Worm (Caenorhabditis elegans) whole organism, L2 larva: Measurements from ENCODE around the gene pqn-53.

ENCODE experiments used
- C34F6.9 ChIP-seq: fragments of 150-350 bp; optimal IDR thresholded peaks from 2 replicates; lab custom pipeline; 2014; ENCODE audit warnings: missing biosample characterization, missing genetic modification characterization
- F13H6.1 ChIP-seq: sonication (generic microtip); optimal IDR thresholded peaks from 2 replicates; lab custom pipeline; 2016; ENCODE audit warnings: missing genetic modification characterization, missing compliant biosample characterization
- R02D3.7 ChIP-seq: fragments of 150-350 bp; optimal IDR thresholded peaks from 2 replicates; lab custom pipeline; 2014; ENCODE audit warnings: missing biosample characterization, missing genetic modification characterization
- Y55F3AM.14 ChIP-seq: fragments of 200-800 bp; sonication (Bioruptor generic); optimal IDR thresholded peaks from 2 replicates; lab custom pipeline; 2018; ENCODE audit warnings: mild to moderate bottlenecking, missing genetic modification characterization, missing compliant biosample characterization
- ZK546.5 ChIP-seq: sonication (generic microtip); optimal IDR thresholded peaks from 2 replicates; lab custom pipeline; 2017; ENCODE audit warnings: missing biosample characterization, missing genetic modification characterization
- alr-1 ChIP-seq: fragments of 150-350 bp; optimal IDR thresholded peaks from 2 replicates; lab custom pipeline; 2014; ENCODE audit warnings: missing biosample characterization, missing genetic modification characterization
- aly-2 ChIP-seq: fragments of 150-350 bp; optimal IDR thresholded peaks from 2 replicates; lab custom pipeline; 2014; ENCODE audit warnings: missing biosample characterization, missing genetic modification characterization
- ama-1 ChIP-seq: fragments of 150-350 bp; optimal IDR thresholded peaks from 2 replicates; lab custom pipeline; 2018; ENCODE audit warnings: inconsistent platforms
- blmp-1 ChIP-seq: sonication (generic microtip); optimal IDR thresholded peaks from 2 replicates; lab custom pipeline; 2017; ENCODE audit warnings: missing genetic modification characterization, mild to moderate bottlenecking, missing compliant biosample characterization, antibody characterized with exemption, moderate library complexity; ENCODE audit not compliant: insufficient read depth
- ceh-16 ChIP-seq: fragments of 150-350 bp; optimal IDR thresholded peaks from 2 replicates; lab custom pipeline; 2014; ENCODE audit warnings: missing biosample characterization, missing genetic modification characterization
- ceh-82 ChIP-seq: fragments of 150-350 bp; optimal IDR thresholded peaks from 2 replicates; lab custom pipeline; 2014; ENCODE audit warnings: missing biosample characterization, missing genetic modification characterization
- crh-2 ChIP-seq: sonication (generic microtip); optimal IDR thresholded peaks from 2 replicates; lab custom pipeline; 2017; ENCODE audit warnings: missing biosample characterization, missing genetic modification characterization
- dmd-4 ChIP-seq: sonication (generic microtip); optimal IDR thresholded peaks from 2 replicates; lab custom pipeline; 2017; ENCODE audit warnings: missing biosample characterization, missing genetic modification characterization
- egl-27 ChIP-seq: sonication (generic microtip); optimal IDR thresholded peaks from 3 replicates; lab custom pipeline; 2017; ENCODE audit warnings: missing biosample characterization, missing genetic modification reagents, missing genetic modification characterization
- elt-1 ChIP-seq: fragments of 150-350 bp; optimal IDR thresholded peaks from 2 replicates; lab custom pipeline; 2014; ENCODE audit warnings: missing biosample characterization, missing genetic modification characterization
- elt-3 ChIP-seq: sonication (generic microtip); optimal IDR thresholded peaks from 2 replicates; lab custom pipeline; 2017; ENCODE audit warnings: missing biosample characterization, missing genetic modification characterization
- fos-1 ChIP-seq: fragments of 150-350 bp; optimal IDR thresholded peaks from 2 replicates; lab custom pipeline; 2014; ENCODE audit warnings: missing biosample characterization, missing genetic modification characterization
- gmeb-1 ChIP-seq: fragments of 150-350 bp; optimal IDR thresholded peaks from 2 replicates; lab custom pipeline; 2014; ENCODE audit warnings: missing biosample characterization, missing genetic modification characterization
- lin-11 ChIP-seq: fragments of 150-350 bp; sonication (generic microtip); optimal IDR thresholded peaks from 2 replicates; lab custom pipeline; 2014; ENCODE audit warnings: missing biosample characterization, missing genetic modification characterization, inconsistent platforms, mixed read lengths
- lin-13 ChIP-seq: fragments of 150-350 bp; optimal IDR thresholded peaks from 2 replicates; lab custom pipeline; 2014; ENCODE audit warnings: missing biosample characterization, missing genetic modification reagents, missing genetic modification characterization
- lin-39 ChIP-seq: fragments of 150-350 bp; optimal IDR thresholded peaks from 2 replicates; lab custom pipeline; 2014; ENCODE audit warnings: missing biosample characterization, missing genetic modification reagents, missing genetic modification characterization
- lsy-2 ChIP-seq, 2 experiments: fragments of 150-350 bp in 1 of 2; sonication (generic microtip) in 1 of 2; optimal IDR thresholded peaks; 2 replicates each; lab custom pipeline; 2014 to 2017; ENCODE audit warnings: missing biosample characterization in 2 of 2, missing genetic modification characterization in 2 of 2
- mab-5 ChIP-seq: fragments of 150-350 bp; optimal IDR thresholded peaks from 2 replicates; lab custom pipeline; 2014; ENCODE audit warnings: missing biosample characterization, missing genetic modification characterization
- mbf-1 ChIP-seq: sonication (generic microtip); optimal IDR thresholded peaks from 2 replicates; lab custom pipeline; 2017; ENCODE audit warnings: missing biosample characterization, missing genetic modification characterization
- mdl-1 ChIP-seq, 2 experiments: fragments of 150-350 bp in 1 of 2; sonication (generic microtip) in 1 of 2; optimal IDR thresholded peaks; 2 replicates each; lab custom pipeline; 2017; ENCODE audit warnings: missing biosample characterization in 2 of 2, missing genetic modification characterization in 2 of 2
- nhr-10 ChIP-seq: sonication (generic microtip); optimal IDR thresholded peaks from 2 replicates; lab custom pipeline; 2017; ENCODE audit warnings: missing biosample characterization, missing genetic modification characterization
- nhr-11 ChIP-seq: fragments of 150-350 bp; optimal IDR thresholded peaks from 2 replicates; lab custom pipeline; 2014; ENCODE audit warnings: missing biosample characterization, missing genetic modification characterization
- nhr-12 ChIP-seq: fragments of 150-350 bp; optimal IDR thresholded peaks from 2 replicates; lab custom pipeline; 2014; ENCODE audit warnings: missing biosample characterization, missing genetic modification characterization
- nhr-129 ChIP-seq: fragments of 150-350 bp; optimal IDR thresholded peaks from 2 replicates; lab custom pipeline; 2014; ENCODE audit warnings: missing biosample characterization, missing genetic modification characterization
- nhr-21 ChIP-seq: fragments of 150-350 bp; optimal IDR thresholded peaks from 2 replicates; lab custom pipeline; 2014; ENCODE audit warnings: missing biosample characterization, missing genetic modification characterization
- nhr-23 ChIP-seq: fragments of 150-350 bp; optimal IDR thresholded peaks from 2 replicates; lab custom pipeline; 2014; ENCODE audit warnings: missing biosample characterization, missing genetic modification reagents, missing genetic modification characterization
- nhr-237 ChIP-seq: fragments of 150-350 bp; optimal IDR thresholded peaks from 2 replicates; lab custom pipeline; 2014; ENCODE audit warnings: missing biosample characterization, missing genetic modification characterization
- nhr-25 ChIP-seq: fragments of 150-350 bp; sonication (generic microtip); optimal IDR thresholded peaks from 3 replicates; lab custom pipeline; 2014; ENCODE audit warnings: missing biosample characterization, missing genetic modification characterization
- nhr-6 ChIP-seq: fragments of 150-350 bp; optimal IDR thresholded peaks from 2 replicates; lab custom pipeline; 2014; ENCODE audit warnings: missing biosample characterization, missing genetic modification characterization
- nhr-77 ChIP-seq: fragments of 150-350 bp; optimal IDR thresholded peaks from 2 replicates; lab custom pipeline; 2014; ENCODE audit warnings: missing biosample characterization, missing genetic modification characterization
- peb-1 ChIP-seq: fragments of 150-350 bp; optimal IDR thresholded peaks from 2 replicates; lab custom pipeline; 2014; ENCODE audit warnings: missing biosample characterization, missing genetic modification characterization
- sem-4 ChIP-seq: fragments of 150-350 bp; optimal IDR thresholded peaks from 2 replicates; lab custom pipeline; 2014; ENCODE audit warnings: missing biosample characterization, missing genetic modification reagents, missing genetic modification characterization
- skn-1 ChIP-seq: sonication (generic microtip); optimal IDR thresholded peaks from 2 replicates; lab custom pipeline; 2017; ENCODE audit warnings: missing biosample characterization, missing genetic modification characterization
- sma-3 ChIP-seq: sonication (generic microtip); optimal IDR thresholded peaks from 2 replicates; lab custom pipeline; 2016; ENCODE audit warnings: missing genetic modification reagents, missing genetic modification characterization, missing compliant biosample characterization
- sma-9 ChIP-seq, 2 experiments: fragments of 150-350 bp in 1 of 2; sonication (generic microtip) in 1 of 2; optimal IDR thresholded peaks; 2 replicates each; lab custom pipeline; 2014 to 2016; ENCODE audit warnings: missing genetic modification characterization in 2 of 2, mild to moderate bottlenecking in 1 of 2, missing biosample characterization in 1 of 2, missing compliant biosample characterization in 1 of 2, missing genetic modification reagents in 1 of 2, moderate library complexity in 1 of 2
- snpc-4 ChIP-seq: fragments of 150-350 bp; optimal IDR thresholded peaks from 2 replicates; lab custom pipeline; 2014; ENCODE audit warnings: missing biosample characterization, missing genetic modification characterization
- unc-39 ChIP-seq: fragments of 150-350 bp; optimal IDR thresholded peaks from 2 replicates; lab custom pipeline; 2014; ENCODE audit warnings: missing biosample characterization, missing genetic modification characterization
- unc-55 ChIP-seq: fragments of 150-350 bp; sonication (generic microtip); optimal IDR thresholded peaks from 3 replicates; lab custom pipeline; 2014; ENCODE audit warnings: missing biosample characterization, missing genetic modification reagents, missing genetic modification characterization
- unc-62 ChIP-seq: fragments of 150-350 bp; optimal IDR thresholded peaks from 2 replicates; lab custom pipeline; 2014; ENCODE audit warnings: missing biosample characterization, missing genetic modification reagents, missing genetic modification characterization
- zag-1 ChIP-seq: fragments of 150-350 bp; optimal IDR thresholded peaks from 2 replicates; lab custom pipeline; 2014; ENCODE audit warnings: missing biosample characterization, missing genetic modification characterization
- ztf-1 ChIP-seq: fragments of 200-800 bp; sonication (Bioruptor generic); conservative IDR thresholded peaks from 2 replicates; pipeline ENCODE4 v1.3.6; 2022; ENCODE audit warnings: missing genetic modification characterization, missing compliant biosample characterization
- ztf-11 ChIP-seq: sonication (generic microtip); optimal IDR thresholded peaks from 2 replicates; lab custom pipeline; 2017; ENCODE audit warnings: missing biosample characterization, missing genetic modification characterization
- ztf-4 ChIP-seq: fragments of 150-350 bp; optimal IDR thresholded peaks from 2 replicates; lab custom pipeline; 2014; ENCODE audit warnings: missing biosample characterization, missing genetic modification characterization

The pqn-53 gene

DNA sequence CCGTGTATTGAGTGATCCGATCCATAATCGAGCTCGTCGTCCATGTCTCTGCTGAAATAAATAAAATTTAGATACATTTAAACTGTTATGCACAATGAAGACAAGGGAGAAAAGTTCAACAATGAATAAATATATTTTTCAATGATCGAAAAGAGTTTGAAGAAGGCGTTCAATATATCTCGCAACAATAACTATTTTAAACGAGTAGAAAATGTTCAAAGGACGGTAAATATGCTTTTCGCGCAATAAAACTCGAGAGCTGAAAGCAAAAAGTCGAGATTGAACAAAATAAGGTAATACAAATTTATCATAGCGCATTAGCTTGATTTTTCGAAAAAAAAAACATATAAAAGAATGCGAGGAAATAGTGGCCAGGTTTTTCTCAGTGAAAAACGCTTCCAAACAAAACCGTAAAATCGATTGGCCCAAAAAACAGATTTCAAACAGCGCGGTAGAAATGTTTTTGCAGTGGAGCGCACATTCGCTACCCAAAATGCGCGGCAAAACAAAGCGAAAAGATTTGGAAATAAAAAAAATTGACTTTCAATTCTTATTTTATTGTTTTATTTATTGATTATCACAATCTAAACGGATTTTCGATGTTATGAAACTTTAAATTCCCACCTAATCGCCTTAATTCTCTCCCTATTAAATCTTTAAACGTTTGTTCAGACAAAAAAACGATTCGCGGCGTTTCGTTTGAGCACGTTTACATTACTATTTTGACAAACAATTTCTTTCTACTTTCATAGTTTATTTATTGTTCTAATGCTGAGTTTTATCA is 24.2 kb downstream of the pqn-53 start, which contains the start of the genes kup-1 and F10C2.4:
kup-1 (minus strand) TSS at position 51 of the 784 bp plus-strand sequence.
F10C2.4 (plus strand) TSS at position 734 of the 784 bp plus-strand sequence.
- TF ChIP-seq egl-27 (no peak), lin-13 (peak; percentile 45), nhr-21 (no peak), lin-11 (tag; lab: Kevin White, UChicago) (no peak), ceh-82 (no peak), ztf-11 (tag; lab: Kevin White, UChicago) (no peak), dmd-4 (no peak), gmeb-1 (tag; lab: Kevin White, UChicago) (peak; percentile 90), nhr-11 (tag; lab: Kevin White, UChicago) (no peak), elt-3 (tag; lab: Kevin White, UChicago) (no peak), ztf-4 (tag; lab: Kevin White, UChicago) (no peak), unc-39 (tag; lab: Kevin White, UChicago) (no peak), nhr-25 (tag; lab: Kevin White, UChicago) (no peak), lsy-2 (tag; optimal IDR thresholded peaks at IDR 0.05; lab: Kevin White, UChicago) (no peak), nhr-10 (no peak), ZK546.5 (tag; lab: Kevin White, UChicago) (no peak), ceh-16 (tag; lab: Kevin White, UChicago) (no peak), R02D3.7 (tag; lab: Kevin White, UChicago) (no peak), nhr-12 (tag; lab: Kevin White, UChicago) (no peak), skn-1 (tag; lab: Kevin White, UChicago) (no peak), sem-4 (tag; lab: Kevin White, UChicago) (no peak), nhr-129 (tag; lab: Kevin White, UChicago) (peak; percentile 48), ama-1 (lab: Kevin White, UChicago) (no peak), peb-1 (no peak), mab-5 (tag; lab: Kevin White, UChicago) (no peak), unc-55 (peak; percentile 79), snpc-4 (tag; lab: Kevin White, UChicago) (no peak), nhr-23 (tag; lab: Kevin White, UChicago) (no peak), C34F6.9 (tag; lab: Kevin White, UChicago) (peak; percentile 67), mdl-1 (tag; optimal IDR thresholded peaks at IDR 0.05; lab: Kevin White, UChicago) (no peak), unc-62 (GFP tag; lab: Kevin White, UChicago) (no peak), mbf-1 (no peak), blmp-1 (tag; lab: Kevin White, UChicago) (no peak), crh-2 (tag; lab: Kevin White, UChicago) (peak; percentile 41), sma-9 (GFP tag; optimal IDR thresholded peaks at IDR 0.05; lab: Kevin White, UChicago) (no peak), sma-9 (tag; optimal IDR thresholded peaks at IDR 0.05; lab: Kevin White, UChicago) (no peak), nhr-77 (tag; lab: Kevin White, UChicago) (no peak), F13H6.1 (tag; lab: Kevin White, UChicago) (no peak), alr-1 (tag; lab: Kevin White, UChicago) (no peak), elt-1 (tag; lab: Kevin White, UChicago) (no peak), Y55F3AM.14 (no peak), lin-39 (tag; lab: Kevin White, UChicago) (no peak), nhr-6 (no peak), fos-1 (tag; lab: Kevin White, UChicago) (no peak), aly-2 (tag; lab: Kevin White, UChicago) (no peak), ztf-1 (GFP tag; lab: Robert Waterston, UW) (no peak), zag-1 (tag; lab: Kevin White, UChicago) (no peak), nhr-237 (tag; lab: Kevin White, UChicago) (no peak), sma-3 (GFP tag; lab: Kevin White, UChicago) (peak; percentile 66)
